Fruit fly (Drosophila melanogaster) whole organism, embryonic: ENCODE results near the gene CG18542.

Experiments
- Ada2b ChIP-seq: fragments of 200-800 bp; sonication (Bioruptor generic); IDR thresholded peaks from 2 replicates; pipeline ENCODE4 v1.3.6; 2022; ENCODE audit warnings: missing biosample characterization, missing genetic modification characterization
- CG10209 ChIP-seq: fragments of 200-800 bp; sonication (Bioruptor generic); optimal IDR thresholded peaks from 3 replicates; lab custom pipeline; 2017; ENCODE audit warnings: missing biosample characterization, mild to moderate bottlenecking, missing genetic modification characterization, missing genetic modification reagents
- CG10543 ChIP-seq: fragments of 200-800 bp; sonication (Bioruptor generic); optimal IDR thresholded peaks from 3 replicates; lab custom pipeline; 2017; ENCODE audit warnings: missing biosample characterization, mild to moderate bottlenecking, missing genetic modification characterization, moderate library complexity
- CG10654 ChIP-seq: fragments of 200-800 bp; sonication (Bioruptor generic); optimal IDR thresholded peaks from 2 replicates; lab custom pipeline; 2016; ENCODE audit warnings: missing biosample characterization, missing genetic modification characterization
- CG12155 ChIP-seq: fragments of 200-800 bp; sonication (Bioruptor generic); optimal IDR thresholded peaks from 3 replicates; lab custom pipeline; 2016; ENCODE audit warnings: missing biosample characterization, missing genetic modification characterization
- CG12236 ChIP-seq: fragments of 200-800 bp; sonication (Bioruptor generic); optimal IDR thresholded peaks from 2 replicates; lab custom pipeline; 2016; ENCODE audit warnings: missing biosample characterization, missing genetic modification characterization
- CG13894 ChIP-seq: fragments of 200-800 bp; sonication (Bioruptor generic); optimal IDR thresholded peaks from 3 replicates; lab custom pipeline; 2018; ENCODE audit warnings: missing biosample characterization, mild to moderate bottlenecking, missing genetic modification characterization, moderate library complexity
- CG15514 ChIP-seq: fragments of 200-800 bp; sonication (Bioruptor generic); optimal IDR thresholded peaks from 3 replicates; lab custom pipeline; 2017; ENCODE audit warnings: missing biosample characterization, missing genetic modification characterization, mild to moderate bottlenecking, moderate library complexity, missing genetic modification reagents
- CG17361 ChIP-seq: fragments of 200-800 bp; sonication (Bioruptor generic); IDR thresholded peaks from 3 replicates; pipeline ENCODE4 v1.3.6; 2022; ENCODE audit warnings: missing biosample characterization, missing genetic modification characterization
- CG17912 ChIP-seq: fragments of 200-800 bp; sonication (Bioruptor generic); optimal IDR thresholded peaks from 2 replicates; lab custom pipeline; 2018; ENCODE audit warnings: missing biosample characterization, mild to moderate bottlenecking, missing genetic modification characterization
- CG2678 ChIP-seq: fragments of 200-800 bp; sonication (Bioruptor generic); optimal IDR thresholded peaks from 3 replicates; lab custom pipeline; 2019; ENCODE audit warnings: missing biosample characterization, mild to moderate bottlenecking, missing genetic modification characterization, moderate library complexity
- CG2889 ChIP-seq: fragments of 200-800 bp; sonication (Bioruptor generic); IDR thresholded peaks from 3 replicates; pipeline ENCODE4 v1.3.6; 2022; ENCODE audit warnings: missing biosample characterization, missing genetic modification characterization
- CG34376 ChIP-seq: fragments of 200-800 bp; sonication (Bioruptor generic); optimal IDR thresholded peaks from 2 replicates; lab custom pipeline; 2018; ENCODE audit warnings: missing biosample characterization, mild to moderate bottlenecking, missing genetic modification characterization
- CG4360 ChIP-seq: fragments of 200-800 bp; sonication (Bioruptor generic); IDR thresholded peaks from 2 replicates; pipeline ENCODE4 v1.3.6; 2022; ENCODE audit warnings: missing biosample characterization, missing genetic modification characterization
- CG6683 ChIP-seq: fragments of 200-800 bp; sonication (Bioruptor generic); optimal IDR thresholded peaks from 2 replicates; lab custom pipeline; 2017; ENCODE audit warnings: missing biosample characterization, mild to moderate bottlenecking, missing genetic modification characterization, missing genetic modification reagents
- CG6765 ChIP-seq: fragments of 200-800 bp; sonication (Bioruptor generic); optimal IDR thresholded peaks from 3 replicates; lab custom pipeline; 2017; ENCODE audit warnings: missing biosample characterization, mild to moderate bottlenecking, missing genetic modification characterization
- CG8281 ChIP-seq: fragments of 200-800 bp; sonication (Bioruptor generic); optimal IDR thresholded peaks from 2 replicates; lab custom pipeline; 2018; ENCODE audit warnings: missing biosample characterization, mild to moderate bottlenecking, missing genetic modification characterization, moderate library complexity
- CG9876 ChIP-seq: fragments of 200-800 bp; sonication (Bioruptor generic); optimal IDR thresholded peaks from 2 replicates; lab custom pipeline; 2016; ENCODE audit warnings: missing biosample characterization, missing genetic modification characterization
- CoRest ChIP-seq: fragments of 200-800 bp; sonication (Bioruptor generic); optimal IDR thresholded peaks from 3 replicates; lab custom pipeline; 2018; ENCODE audit warnings: missing biosample characterization, mild to moderate bottlenecking, missing genetic modification characterization, moderate library complexity
- Deaf1 ChIP-seq: fragments of 200-800 bp; optimal IDR thresholded peaks from 3 replicates; lab custom pipeline; 2019; ENCODE audit warnings: missing biosample characterization, mild to moderate bottlenecking, missing genetic modification characterization, moderate library complexity
- Dek ChIP-seq: fragments of 200-800 bp; sonication (Bioruptor generic); optimal IDR thresholded peaks from 3 replicates; lab custom pipeline; 2019; ENCODE audit warnings: missing biosample characterization, mild to moderate bottlenecking, missing genetic modification characterization, moderate library complexity
- GATAe ChIP-seq: fragments of 200-800 bp; sonication (Bioruptor generic); conservative IDR thresholded peaks from 2 replicates; pipeline ENCODE4 v1.3.6; 2022; ENCODE audit warnings: missing biosample characterization, missing genetic modification characterization
- Hey ChIP-seq: fragments of 200-800 bp; sonication (Bioruptor generic); optimal IDR thresholded peaks from 3 replicates; lab custom pipeline; 2018; ENCODE audit warnings: missing biosample characterization, mild to moderate bottlenecking, missing genetic modification characterization
- Hr78 ChIP-seq, 2 experiments: fragments of 200-800 bp in 1 of 2; fragments of >200 bp in 1 of 2; sonication (Bioruptor generic) in 1 of 2; optimal IDR thresholded peaks; 2 replicates each; lab custom pipeline; 2017 to 2019; ENCODE audit warnings: missing biosample characterization in 2 of 2, missing genetic modification characterization in 2 of 2, mild to moderate bottlenecking in 1 of 2, moderate library complexity in 1 of 2
- Hsf ChIP-seq: fragments of 200-800 bp; sonication (Bioruptor generic); optimal IDR thresholded peaks from 3 replicates; lab custom pipeline; 2016; ENCODE audit warnings: missing biosample characterization, missing genetic modification characterization
- Lim3 ChIP-seq: fragments of 200-800 bp; sonication (Bioruptor generic); IDR thresholded peaks from 2 replicates; pipeline ENCODE4 v1.3.6; 2022; ENCODE audit warnings: missing biosample characterization, missing genetic modification characterization
- Lpt ChIP-seq: fragments of >200 bp; optimal IDR thresholded peaks from 2 replicates; lab custom pipeline; 2018; ENCODE audit warnings: missing biosample characterization, missing genetic modification characterization
- Med ChIP-seq: fragments of 200-800 bp; sonication (Bioruptor generic); peaks from one replicate; lab custom pipeline; 2016; ENCODE audit warnings: missing biosample characterization, missing genetic modification characterization, mild to moderate bottlenecking, inconsistent platforms, moderate library complexity
- Myb ChIP-seq: fragments of 200-800 bp; sonication (Bioruptor generic); optimal IDR thresholded peaks from 2 replicates; lab custom pipeline; 2016; ENCODE audit warnings: missing biosample characterization, missing genetic modification characterization
- Nf-YC ChIP-seq: fragments of 200-800 bp; optimal IDR thresholded peaks from 3 replicates; lab custom pipeline; 2019; ENCODE audit warnings: missing biosample characterization, mild to moderate bottlenecking, missing genetic modification characterization, moderate library complexity
- Pdp1 ChIP-seq, 2 experiments: fragments of 200-800 bp; sonication (Bioruptor generic); optimal IDR thresholded peaks; 3 replicates each; lab custom pipeline; 2016; ENCODE audit warnings: missing biosample characterization in 2 of 2, missing genetic modification characterization in 2 of 2, mild to moderate bottlenecking in 1 of 2, moderate library complexity in 1 of 2
- Vsx1 ChIP-seq: fragments of 200-800 bp; sonication (Bioruptor generic); optimal IDR thresholded peaks from 2 replicates; lab custom pipeline; 2017; ENCODE audit warnings: missing biosample characterization, mild to moderate bottlenecking, missing genetic modification characterization, missing genetic modification reagents
- ab ChIP-seq: fragments of 200-800 bp; sonication (Bioruptor generic); optimal IDR thresholded peaks from 2 replicates; lab custom pipeline; 2016; ENCODE audit warnings: missing biosample characterization, missing genetic modification characterization
- cwo ChIP-seq: fragments of 200-800 bp; sonication (Bioruptor generic); optimal IDR thresholded peaks from 3 replicates; lab custom pipeline; 2017; ENCODE audit warnings: missing biosample characterization, missing genetic modification characterization, mild to moderate bottlenecking, moderate library complexity, missing genetic modification reagents
- exex ChIP-seq: fragments of 200-800 bp; sonication (Bioruptor generic); optimal IDR thresholded peaks from 4 replicates; lab custom pipeline; 2018; ENCODE audit warnings: missing biosample characterization, mild to moderate bottlenecking, missing genetic modification characterization, moderate library complexity
- grn ChIP-seq: fragments of 200-800 bp; sonication (Bioruptor generic); optimal IDR thresholded peaks from 3 replicates; lab custom pipeline; 2017; ENCODE audit warnings: missing biosample characterization, missing genetic modification characterization
- lab ChIP-seq: fragments of 200-800 bp; sonication (Bioruptor generic); optimal IDR thresholded peaks from 3 replicates; lab custom pipeline; 2017; ENCODE audit warnings: missing biosample characterization, missing genetic modification characterization, mild to moderate bottlenecking, moderate library complexity, missing genetic modification reagents
- mirr ChIP-seq: fragments of 200-800 bp; sonication (Bioruptor generic); optimal IDR thresholded peaks from 3 replicates; lab custom pipeline; 2018; ENCODE audit warnings: missing biosample characterization, mild to moderate bottlenecking, missing genetic modification characterization
- pho ChIP-seq: fragments of 200-800 bp; sonication (Bioruptor generic); optimal IDR thresholded peaks from 2 replicates; lab custom pipeline; 2016; ENCODE audit warnings: missing biosample characterization, missing genetic modification characterization
- pum ChIP-seq: fragments of 200-800 bp; sonication (Bioruptor generic); optimal IDR thresholded peaks from 2 replicates; lab custom pipeline; 2016; ENCODE audit warnings: missing biosample characterization, missing genetic modification characterization
- schlank ChIP-seq: fragments of 200-800 bp; sonication (Bioruptor generic); optimal IDR thresholded peaks from 2 replicates; lab custom pipeline; 2018; ENCODE audit warnings: missing biosample characterization, mild to moderate bottlenecking, missing genetic modification characterization
- sd ChIP-seq: fragments of 200-800 bp; sonication (Bioruptor generic); optimal IDR thresholded peaks from 3 replicates; lab custom pipeline; 2018; ENCODE audit warnings: missing biosample characterization, mild to moderate bottlenecking, missing genetic modification characterization, moderate library complexity
- sob ChIP-seq: fragments of 200-800 bp; sonication (Bioruptor generic); IDR thresholded peaks from 2 replicates; pipeline ENCODE4 v1.3.6; 2022; ENCODE audit warnings: missing biosample characterization, missing genetic modification characterization
- stwl ChIP-seq: fragments of 200-800 bp; sonication (Bioruptor generic); optimal IDR thresholded peaks from 3 replicates; lab custom pipeline; 2018; ENCODE audit warnings: missing biosample characterization, mild to moderate bottlenecking, missing genetic modification characterization, moderate library complexity
- sug ChIP-seq: fragments of 200-800 bp; optimal IDR thresholded peaks from 2 replicates; lab custom pipeline; 2019; ENCODE audit warnings: missing biosample characterization, mild to moderate bottlenecking, missing genetic modification characterization, moderate library complexity
- ttk ChIP-seq: fragments of 200-800 bp; sonication (Bioruptor generic); IDR thresholded peaks from 2 replicates; pipeline ENCODE4 v2.1.2; 2022; ENCODE audit warnings: missing biosample characterization, missing genetic modification characterization
- zfh1 ChIP-seq: fragments of 200-800 bp; sonication (Bioruptor generic); IDR thresholded peaks from 3 replicates; pipeline ENCODE4 v1.3.6; 2022; ENCODE audit warnings: missing biosample characterization, missing genetic modification characterization

CG18542 gene

dm6 chr3R:9643977-9644376 is 41.6 kb upstream of the CG18542 start (continued):
- TF ChIP-seq CG2889 (GFP tag; lab: Robert Waterston, UW) (no peak), Hr78 (GFP tag; optimal IDR thresholded peaks at IDR 0.05; lab: Kevin White, UChicago) (no peak), grn (GFP tag; lab: Kevin White, UChicago) (peak; percentile 41), ttk (GFP tag; lab: Robert Waterston, UW) (no peak), Myb (GFP tag; lab: Kevin White, UChicago) (no peak), CG10209 (GFP tag; lab: Kevin White, UChicago) (no peak), CoRest (no peak), exex (peak; percentile 86)

dm6 chr3R:9644620-9645019 is 40.9 kb upstream of the CG18542 start:
- TF ChIP-seq Lpt (no peak), CG10654 (GFP tag; lab: Kevin White, UChicago) (no peak), CG17912 (GFP tag; lab: Kevin White, UChicago) (no peak), mirr (GFP tag; lab: Kevin White, UChicago) (peak; percentile 66), Vsx1 (GFP tag; lab: Kevin White, UChicago) (no peak), CG34376 (GFP tag; lab: Kevin White, UChicago) (peak; percentile 11), CG8281 (tag; lab: Kevin White, UChicago) (peak; percentile 93), pho (GFP tag; lab: Kevin White, UChicago) (no peak), exex (peak; percentile 84), Hr78 (GFP tag; optimal IDR thresholded peaks at IDR 0.05; lab: Kevin White, UChicago) (peak in 1 of 2 experiments; percentile 46), lab (peak; percentile 41), sob (0 out of 2 replicates have a peak, but pooled peaks have one; percentile 10), Pdp1 (GFP tag; optimal IDR thresholded peaks at IDR 0.05; lab: Kevin White, UChicago) (peak in 1 of 2 experiments; percentile 69), Dek (tag; lab: Kevin White, UChicago) (no peak), CG10543 (GFP tag; lab: Kevin White, UChicago) (no peak), schlank (no peak), ab (GFP tag; lab: Kevin White, UChicago) (no peak), CG12236 (GFP tag; lab: Kevin White, UChicago) (no peak), CG13894 (tag; lab: Kevin White, UChicago) (peak; percentile 2), Ada2b (GFP tag; lab: Robert Waterston, UW) (no peak), Hsf (GFP tag; lab: Kevin White, UChicago) (no peak), CG4360 (GFP tag; lab: Robert Waterston, UW) (no peak), pum (no peak), CG9876 (GFP tag; lab: Kevin White, UChicago) (no peak), Deaf1 (no peak), zfh1 (GFP tag; lab: Robert Waterston, UW) (no peak), grn (GFP tag; lab: Kevin White, UChicago) (peak; percentile 40), CG17361 (GFP tag; lab: Robert Waterston, UW) (no peak), CG6683 (GFP tag; lab: Kevin White, UChicago) (no peak), Lim3 (GFP tag; lab: Robert Waterston, UW) (no peak)

dm6 chr3R:9646104-9646707 is 39.4 kb upstream of the CG18542 start, which contains the start of gene Fst:
TSS of gene Fst (minus strand) at chr3R:9646154.
- TF ChIP-seq stwl (tag; lab: Kevin White, UChicago) (no peak), CG6765 (GFP tag; lab: Kevin White, UChicago) (peak; percentile 60), exex (peak; percentile 90), CG34376 (GFP tag; lab: Kevin White, UChicago) (peak; percentile 88), sd (tag; lab: Kevin White, UChicago) (peak; percentile 91), Med (GFP tag; lab: Kevin White, UChicago) (peak; percentile 25), CG2678 (tag; lab: Kevin White, UChicago) (peak; percentile 25), mirr (GFP tag; lab: Kevin White, UChicago) (peak; percentile 73), Nf-YC (tag; lab: Kevin White, UChicago) (peak; percentile 78), cwo (GFP tag; lab: Kevin White, UChicago) (peak; percentile 9), GATAe (GFP tag; lab: Robert Waterston, UW) (peak; percentile 62), CG15514 (GFP tag; lab: Kevin White, UChicago) (no peak), lab (peak; percentile 30), Hey (no peak), sug (tag; lab: Kevin White, UChicago) (peak; percentile 68), CG4360 (GFP tag; lab: Robert Waterston, UW) (no peak), CG12155 (GFP tag; lab: Kevin White, UChicago) (no peak)
